Fruit fly (Drosophila melanogaster): ENCODE measurements around the gene CG43230.

The CG43230 gene

dm6 chr2L:15214922-15215321 is at the start of gene CG43230:
Gene CG43230, plus strand, starts transcription at chr2L:15215222.
- TF ChIP-seq jim (GFP tag; optimal IDR thresholded peaks at IDR 0.05) (no peak), Dfd (GFP tag; optimal IDR thresholded peaks at IDR 0.05) (no peak), dl (GFP tag; optimal IDR thresholded peaks at IDR 0.05; ENCODE audit: insufficient read depth in 1 of 2, partially characterized antibody in 2 of 2) (no peak), Jra (GFP tag; optimal IDR thresholded peaks at IDR 0.05) (no peak), Mio (GFP tag; optimal IDR thresholded peaks at IDR 0.05) (no peak), woc (GFP tag; optimal IDR thresholded peaks at IDR 0.05) (no peak), OdsH (GFP tag; optimal IDR thresholded peaks at IDR 0.05) (no peak), Vsx2 (GFP tag; optimal IDR thresholded peaks at IDR 0.05; ENCODE audit: partially characterized antibody) (no peak), Dif (GFP tag; optimal IDR thresholded peaks at IDR 0.05; ENCODE audit: partially characterized antibody) (no peak), foxo (GFP tag; optimal IDR thresholded peaks at IDR 0.05) (no peak), Myc (optimal IDR thresholded peaks at IDR 0.05) (no peak), GATAd (GFP tag; optimal IDR thresholded peaks at IDR 0.05) (no peak), sv (GFP tag; optimal IDR thresholded peaks at IDR 0.05) (no peak), HLH106 (tag; optimal IDR thresholded peaks at IDR 0.05) (no peak), br (GFP tag; optimal IDR thresholded peaks at IDR 0.05) (no peak), rgr (GFP tag; optimal IDR thresholded peaks at IDR 0.05) (no peak), CrebA (GFP tag; optimal IDR thresholded peaks at IDR 0.05; ENCODE audit: borderline replicate concordance) (no peak), pan (optimal IDR thresholded peaks at IDR 0.05) (no peak), ey (GFP tag; optimal IDR thresholded peaks at IDR 0.05) (no peak)

dm6 chr2L:15178044-15178443 is 37.0 kb upstream of the CG43230 start:
- TF ChIP-seq Dfd (GFP tag; optimal IDR thresholded peaks at IDR 0.05) (peak; percentile 91), lola (GFP tag; optimal IDR thresholded peaks at IDR 0.05) (no peak), Vsx2 (GFP tag; optimal IDR thresholded peaks at IDR 0.05; ENCODE audit: partially characterized antibody) (no peak), tai (GFP tag; optimal IDR thresholded peaks at IDR 0.05) (no peak), rgr (GFP tag; optimal IDR thresholded peaks at IDR 0.05) (no peak), Hr78 (GFP tag; optimal IDR thresholded peaks at IDR 0.05) (no peak), dsf (GFP tag; optimal IDR thresholded peaks at IDR 0.05; ENCODE audit: borderline replicate concordance) (no peak)

dm6 chr2L:15179028-15179427 is 36.0 kb upstream of the CG43230 start:
- TF ChIP-seq jim (GFP tag; optimal IDR thresholded peaks at IDR 0.05) = no peak
- no peak for TF ChIP-seq psq (GFP tag; optimal IDR thresholded peaks at IDR 0.05)
- TF ChIP-seq GATAd (GFP tag; optimal IDR thresholded peaks at IDR 0.05) = no peak

- TF ChIP-seq rgr (GFP tag; optimal IDR thresholded peaks at IDR 0.05) = no peak
- no peak for TF ChIP-seq ey (GFP tag; optimal IDR thresholded peaks at IDR 0.05)
- no peak for TF ChIP-seq Myc (optimal IDR thresholded peaks at IDR 0.05)
- no peak for TF ChIP-seq br (GFP tag; optimal IDR thresholded peaks at IDR 0.05)
- TF ChIP-seq h (GFP tag; optimal IDR thresholded peaks at IDR 0.05) = no peak
- no peak for TF ChIP-seq fru (GFP tag; optimal IDR thresholded peaks at IDR 0.05)
- TF ChIP-seq GATAd (GFP tag; optimal IDR thresholded peaks at IDR 0.05) = no peak
- TF ChIP-seq tai (GFP tag; optimal IDR thresholded peaks at IDR 0.05) = no peak
- TF ChIP-seq usp (GFP tag; optimal IDR thresholded peaks at IDR 0.05) = no peak
- TF ChIP-seq N (GFP tag; optimal IDR thresholded peaks at IDR 0.05) = no peak
- no peak for TF ChIP-seq Vsx2 (GFP tag; optimal IDR thresholded peaks at IDR 0.05; ENCODE audit: partially characterized antibody)
- TF ChIP-seq CG9705 (GFP tag; optimal IDR thresholded peaks at IDR 0.05) = no peak
- no peak for TF ChIP-seq Hr78 (GFP tag; optimal IDR thresholded peaks at IDR 0.05)
- no peak for TF ChIP-seq lola (GFP tag; optimal IDR thresholded peaks at IDR 0.05)
- no peak for TF ChIP-seq dl (GFP tag; optimal IDR thresholded peaks at IDR 0.05; ENCODE audit: insufficient read depth in 1 of 2, partially characterized antibody in 2 of 2)
- no peak for TF ChIP-seq Sp1 (GFP tag; optimal IDR thresholded peaks at IDR 0.05)
- TF ChIP-seq CG32264 (GFP tag; optimal IDR thresholded peaks at IDR 0.05) = no peak
- TF ChIP-seq Mio (GFP tag; optimal IDR thresholded peaks at IDR 0.05) = no peak
Observed at dm6 chr2L:15200409-15200808, 14.6 kb upstream of the CG43230 start, which contains the start of gene CG4168. Gene CG4168, minus strand, starts transcription at chr2L:15200459.

- TF ChIP-seq h (GFP tag; optimal IDR thresholded peaks at IDR 0.05) (no peak), Hnf4 (GFP tag; optimal IDR thresholded peaks at IDR 0.05) (no peak), br (GFP tag; optimal IDR thresholded peaks at IDR 0.05) (no peak), tai (GFP tag; optimal IDR thresholded peaks at IDR 0.05) (no peak), sage (GFP tag; optimal IDR thresholded peaks at IDR 0.05) (no peak), Hr78 (GFP tag; optimal IDR thresholded peaks at IDR 0.05) (no peak), lola (GFP tag; optimal IDR thresholded peaks at IDR 0.05) (no peak), fru (GFP tag; optimal IDR thresholded peaks at IDR 0.05) (no peak), jim (GFP tag; optimal IDR thresholded peaks at IDR 0.05) (no peak), Jra (GFP tag; optimal IDR thresholded peaks at IDR 0.05) (no peak), pan (optimal IDR thresholded peaks at IDR 0.05) (no peak)
Observed at dm6 chr2L:15201992-15202391, 13.0 kb upstream of the CG43230 start, which contains the start of gene Sfp35C. Gene Sfp35C, minus strand, starts transcription at chr2L:15202092.

Data from whole organism, wandering third instar larva.